Worm (Caenorhabditis elegans) whole organism, L2 larva: ENCODE measurements around the gene F23F1.2.

Experiments used
- C34F6.9 ChIP-seq: fragments of 150-350 bp; optimal IDR thresholded peaks from 2 replicates; lab custom pipeline; 2014; ENCODE audit warnings: missing biosample characterization, missing genetic modification characterization
- F13H6.1 ChIP-seq: sonication (generic microtip); optimal IDR thresholded peaks from 2 replicates; lab custom pipeline; 2016; ENCODE audit warnings: missing genetic modification characterization, missing compliant biosample characterization
- R02D3.7 ChIP-seq: fragments of 150-350 bp; optimal IDR thresholded peaks from 2 replicates; lab custom pipeline; 2014; ENCODE audit warnings: missing biosample characterization, missing genetic modification characterization
- Y55F3AM.14 ChIP-seq: fragments of 200-800 bp; sonication (Bioruptor generic); optimal IDR thresholded peaks from 2 replicates; lab custom pipeline; 2018; ENCODE audit warnings: mild to moderate bottlenecking, missing genetic modification characterization, missing compliant biosample characterization
- ZK546.5 ChIP-seq: sonication (generic microtip); optimal IDR thresholded peaks from 2 replicates; lab custom pipeline; 2017; ENCODE audit warnings: missing biosample characterization, missing genetic modification characterization
- alr-1 ChIP-seq: fragments of 150-350 bp; optimal IDR thresholded peaks from 2 replicates; lab custom pipeline; 2014; ENCODE audit warnings: missing biosample characterization, missing genetic modification characterization
- aly-2 ChIP-seq: fragments of 150-350 bp; optimal IDR thresholded peaks from 2 replicates; lab custom pipeline; 2014; ENCODE audit warnings: missing biosample characterization, missing genetic modification characterization
- ama-1 ChIP-seq: fragments of 150-350 bp; optimal IDR thresholded peaks from 2 replicates; lab custom pipeline; 2018; ENCODE audit warnings: inconsistent platforms
- blmp-1 ChIP-seq: sonication (generic microtip); optimal IDR thresholded peaks from 2 replicates; lab custom pipeline; 2017; ENCODE audit warnings: missing genetic modification characterization, mild to moderate bottlenecking, missing compliant biosample characterization, antibody characterized with exemption, moderate library complexity; ENCODE audit not compliant: insufficient read depth
- ceh-82 ChIP-seq: fragments of 150-350 bp; optimal IDR thresholded peaks from 2 replicates; lab custom pipeline; 2014; ENCODE audit warnings: missing biosample characterization, missing genetic modification characterization
- crh-2 ChIP-seq: sonication (generic microtip); optimal IDR thresholded peaks from 2 replicates; lab custom pipeline; 2017; ENCODE audit warnings: missing biosample characterization, missing genetic modification characterization
- dmd-4 ChIP-seq: sonication (generic microtip); optimal IDR thresholded peaks from 2 replicates; lab custom pipeline; 2017; ENCODE audit warnings: missing biosample characterization, missing genetic modification characterization
- egl-27 ChIP-seq: sonication (generic microtip); optimal IDR thresholded peaks from 3 replicates; lab custom pipeline; 2017; ENCODE audit warnings: missing biosample characterization, missing genetic modification reagents, missing genetic modification characterization
- elt-1 ChIP-seq: fragments of 150-350 bp; optimal IDR thresholded peaks from 2 replicates; lab custom pipeline; 2014; ENCODE audit warnings: missing biosample characterization, missing genetic modification characterization
- elt-3 ChIP-seq: sonication (generic microtip); optimal IDR thresholded peaks from 2 replicates; lab custom pipeline; 2017; ENCODE audit warnings: missing biosample characterization, missing genetic modification characterization
- fos-1 ChIP-seq: fragments of 150-350 bp; optimal IDR thresholded peaks from 2 replicates; lab custom pipeline; 2014; ENCODE audit warnings: missing biosample characterization, missing genetic modification characterization
- gmeb-1 ChIP-seq: fragments of 150-350 bp; optimal IDR thresholded peaks from 2 replicates; lab custom pipeline; 2014; ENCODE audit warnings: missing biosample characterization, missing genetic modification characterization
- lin-11 ChIP-seq: fragments of 150-350 bp; sonication (generic microtip); optimal IDR thresholded peaks from 2 replicates; lab custom pipeline; 2014; ENCODE audit warnings: missing biosample characterization, missing genetic modification characterization, inconsistent platforms, mixed read lengths
- lin-13 ChIP-seq: fragments of 150-350 bp; optimal IDR thresholded peaks from 2 replicates; lab custom pipeline; 2014; ENCODE audit warnings: missing biosample characterization, missing genetic modification reagents, missing genetic modification characterization
- lin-39 ChIP-seq: fragments of 150-350 bp; optimal IDR thresholded peaks from 2 replicates; lab custom pipeline; 2014; ENCODE audit warnings: missing biosample characterization, missing genetic modification reagents, missing genetic modification characterization
- lsy-2 ChIP-seq, 2 experiments: fragments of 150-350 bp in 1 of 2; sonication (generic microtip) in 1 of 2; optimal IDR thresholded peaks; 2 replicates each; lab custom pipeline; 2014 to 2017; ENCODE audit warnings: missing biosample characterization in 2 of 2, missing genetic modification characterization in 2 of 2
- mab-5 ChIP-seq: fragments of 150-350 bp; optimal IDR thresholded peaks from 2 replicates; lab custom pipeline; 2014; ENCODE audit warnings: missing biosample characterization, missing genetic modification characterization
- mbf-1 ChIP-seq: sonication (generic microtip); optimal IDR thresholded peaks from 2 replicates; lab custom pipeline; 2017; ENCODE audit warnings: missing biosample characterization, missing genetic modification characterization
- mdl-1 ChIP-seq, 2 experiments: fragments of 150-350 bp in 1 of 2; sonication (generic microtip) in 1 of 2; optimal IDR thresholded peaks; 2 replicates each; lab custom pipeline; 2017; ENCODE audit warnings: missing biosample characterization in 2 of 2, missing genetic modification characterization in 2 of 2
- nhr-11 ChIP-seq: fragments of 150-350 bp; optimal IDR thresholded peaks from 2 replicates; lab custom pipeline; 2014; ENCODE audit warnings: missing biosample characterization, missing genetic modification characterization
- nhr-12 ChIP-seq: fragments of 150-350 bp; optimal IDR thresholded peaks from 2 replicates; lab custom pipeline; 2014; ENCODE audit warnings: missing biosample characterization, missing genetic modification characterization
- nhr-129 ChIP-seq: fragments of 150-350 bp; optimal IDR thresholded peaks from 2 replicates; lab custom pipeline; 2014; ENCODE audit warnings: missing biosample characterization, missing genetic modification characterization
- nhr-21 ChIP-seq: fragments of 150-350 bp; optimal IDR thresholded peaks from 2 replicates; lab custom pipeline; 2014; ENCODE audit warnings: missing biosample characterization, missing genetic modification characterization
- nhr-23 ChIP-seq: fragments of 150-350 bp; optimal IDR thresholded peaks from 2 replicates; lab custom pipeline; 2014; ENCODE audit warnings: missing biosample characterization, missing genetic modification reagents, missing genetic modification characterization
- nhr-25 ChIP-seq: fragments of 150-350 bp; sonication (generic microtip); optimal IDR thresholded peaks from 3 replicates; lab custom pipeline; 2014; ENCODE audit warnings: missing biosample characterization, missing genetic modification characterization
- nhr-6 ChIP-seq: fragments of 150-350 bp; optimal IDR thresholded peaks from 2 replicates; lab custom pipeline; 2014; ENCODE audit warnings: missing biosample characterization, missing genetic modification characterization
- nhr-77 ChIP-seq: fragments of 150-350 bp; optimal IDR thresholded peaks from 2 replicates; lab custom pipeline; 2014; ENCODE audit warnings: missing biosample characterization, missing genetic modification characterization
- peb-1 ChIP-seq: fragments of 150-350 bp; optimal IDR thresholded peaks from 2 replicates; lab custom pipeline; 2014; ENCODE audit warnings: missing biosample characterization, missing genetic modification characterization
- sem-4 ChIP-seq: fragments of 150-350 bp; optimal IDR thresholded peaks from 2 replicates; lab custom pipeline; 2014; ENCODE audit warnings: missing biosample characterization, missing genetic modification reagents, missing genetic modification characterization
- skn-1 ChIP-seq: sonication (generic microtip); optimal IDR thresholded peaks from 2 replicates; lab custom pipeline; 2017; ENCODE audit warnings: missing biosample characterization, missing genetic modification characterization
- sma-3 ChIP-seq: sonication (generic microtip); optimal IDR thresholded peaks from 2 replicates; lab custom pipeline; 2016; ENCODE audit warnings: missing genetic modification reagents, missing genetic modification characterization, missing compliant biosample characterization
- snpc-4 ChIP-seq: fragments of 150-350 bp; optimal IDR thresholded peaks from 2 replicates; lab custom pipeline; 2014; ENCODE audit warnings: missing biosample characterization, missing genetic modification characterization
- unc-39 ChIP-seq: fragments of 150-350 bp; optimal IDR thresholded peaks from 2 replicates; lab custom pipeline; 2014; ENCODE audit warnings: missing biosample characterization, missing genetic modification characterization
- zag-1 ChIP-seq: fragments of 150-350 bp; optimal IDR thresholded peaks from 2 replicates; lab custom pipeline; 2014; ENCODE audit warnings: missing biosample characterization, missing genetic modification characterization
- ztf-1 ChIP-seq: fragments of 200-800 bp; sonication (Bioruptor generic); conservative IDR thresholded peaks from 2 replicates; pipeline ENCODE4 v1.3.6; 2022; ENCODE audit warnings: missing genetic modification characterization, missing compliant biosample characterization
- ztf-4 ChIP-seq: fragments of 150-350 bp; optimal IDR thresholded peaks from 2 replicates; lab custom pipeline; 2014; ENCODE audit warnings: missing biosample characterization, missing genetic modification characterization

Gene F23F1.2

ce11 chrII:57873-58272, 23.9 kb downstream of the F23F1.2 start:
- TF ChIP-seq alr-1 (tag; lab: Kevin White, UChicago), result no peak
- TF ChIP-seq nhr-21 (tag; lab: Kevin White, UChicago), result no peak
- no peak for TF ChIP-seq dmd-4 (tag; lab: Kevin White, UChicago)
- TF ChIP-seq nhr-129 (tag; lab: Kevin White, UChicago), result no peak

- TF ChIP-seq Y55F3AM.14 (GFP tag; lab: Kevin White, UChicago), result no peak
- TF ChIP-seq nhr-12, result no peak
- no peak for TF ChIP-seq nhr-77 (tag; lab: Kevin White, UChicago)
- TF ChIP-seq F13H6.1, result no peak
- no peak for TF ChIP-seq nhr-23 (tag; lab: Kevin White, UChicago)
- TF ChIP-seq fos-1 (tag; lab: Kevin White, UChicago), result peak; percentile 46
- TF ChIP-seq sma-3, result no peak
- no peak for TF ChIP-seq ama-1 (lab: Kevin White, UChicago)
- TF ChIP-seq elt-1 (tag; lab: Kevin White, UChicago), result no peak
- no peak for TF ChIP-seq egl-27 (tag; lab: Kevin White, UChicago)
- TF ChIP-seq aly-2 (tag; lab: Kevin White, UChicago), result no peak
- TF ChIP-seq nhr-129 (tag; lab: Kevin White, UChicago), result peak; percentile 11
- no peak for TF ChIP-seq nhr-11 (tag; lab: Kevin White, UChicago)
- TF ChIP-seq R02D3.7 (tag; lab: Kevin White, UChicago), result no peak
- no peak for TF ChIP-seq blmp-1 (tag; lab: Kevin White, UChicago)
- TF ChIP-seq nhr-21 (tag; lab: Kevin White, UChicago), result peak; percentile 29
- TF ChIP-seq alr-1 (tag; lab: Kevin White, UChicago), result no peak
- TF ChIP-seq ZK546.5 (tag; lab: Kevin White, UChicago), result no peak
- no peak for TF ChIP-seq ztf-1 (GFP tag; lab: Robert Waterston, UW)
- peak; percentile 61 for TF ChIP-seq nhr-25
Observed at ce11 chrII:60049-60448, 26.0 kb downstream of the F23F1.2 start.

ce11 chrII:61013-61412, 27.0 kb downstream of the F23F1.2 start, which contains the start of gene C23H3.2:
TSS of gene C23H3.2 (plus strand) at chrII:61313.
- no peak for TF ChIP-seq ZK546.5 (tag; lab: Kevin White, UChicago)
- TF ChIP-seq elt-3, result no peak
- TF ChIP-seq ama-1 (lab: Kevin White, UChicago), result no peak
- TF ChIP-seq skn-1, result no peak
- TF ChIP-seq nhr-6 (tag; lab: Kevin White, UChicago), result no peak
- TF ChIP-seq nhr-12, result no peak
- TF ChIP-seq C34F6.9 (tag; lab: Kevin White, UChicago), result no peak

ce11 chrII:65484-65883, 31.5 kb downstream of the F23F1.2 start:
- peak; percentile 76 for TF ChIP-seq fos-1 (tag; lab: Kevin White, UChicago)
- TF ChIP-seq nhr-23 (tag; lab: Kevin White, UChicago), result no peak
- TF ChIP-seq alr-1 (tag; lab: Kevin White, UChicago), result no peak
- TF ChIP-seq, all 48 proteins: peak for 1

ce11 chrII:66322-66721, 32.3 kb downstream of the F23F1.2 start:
- TF ChIP-seq unc-39 (tag; lab: Kevin White, UChicago) (no peak), ztf-1 (GFP tag; lab: Robert Waterston, UW) (no peak), skn-1 (no peak), F13H6.1 (peak; percentile 41), nhr-6 (tag; lab: Kevin White, UChicago) (no peak), nhr-11 (tag; lab: Kevin White, UChicago) (no peak), C34F6.9 (tag; lab: Kevin White, UChicago) (peak; percentile 29), gmeb-1 (tag; lab: Kevin White, UChicago) (no peak), zag-1 (tag; lab: Kevin White, UChicago) (no peak), nhr-21 (tag; lab: Kevin White, UChicago) (peak; percentile 67), blmp-1 (tag; lab: Kevin White, UChicago) (peak; percentile 63), elt-1 (tag; lab: Kevin White, UChicago) (no peak), fos-1 (tag; lab: Kevin White, UChicago) (peak; percentile 78), alr-1 (tag; lab: Kevin White, UChicago) (no peak), ztf-4 (tag; lab: Kevin White, UChicago) (no peak), lin-13 (GFP tag; lab: Kevin White, UChicago) (no peak), ceh-82 (tag; lab: Kevin White, UChicago) (no peak), mdl-1 (tag; optimal IDR thresholded peaks at IDR 0.05; lab: Kevin White, UChicago) (peak in 1 of 2 experiments; percentile 29), lin-39 (tag; lab: Kevin White, UChicago) (no peak), peb-1 (peak; percentile 95), mbf-1 (tag; lab: Kevin White, UChicago) (no peak), Y55F3AM.14 (GFP tag; lab: Kevin White, UChicago) (peak; percentile 23), lin-11 (tag; lab: Kevin White, UChicago) (no peak), nhr-25 (peak; percentile 73), mab-5 (tag; lab: Kevin White, UChicago) (no peak), snpc-4 (tag; lab: Kevin White, UChicago) (no peak), nhr-129 (tag; lab: Kevin White, UChicago) (no peak), sem-4 (tag; lab: Kevin White, UChicago) (peak; percentile 68), lsy-2 (tag; optimal IDR thresholded peaks at IDR 0.05; lab: Kevin White, UChicago) (peak in 1 of 2 experiments; percentile 40), crh-2 (tag; lab: Kevin White, UChicago) (no peak), aly-2 (tag; lab: Kevin White, UChicago) (no peak), sma-3 (peak; percentile 71), ZK546.5 (tag; lab: Kevin White, UChicago) (no peak)
